Worm (Caenorhabditis elegans): ENCODE measurements around the gene C06B3.7.

The C06B3.7 gene

ce11 chrV:13958247-13958646 is 48.8 kb downstream of the C06B3.7 start, which contains the start of gene R10D12.10:
TSS of gene R10D12.10 (minus strand) at chrV:13958347.
- no peak for TF ChIP-seq egl-27 (tag; optimal IDR thresholded peaks at IDR 0.05)

- TF ChIP-seq isw-1 (GFP tag; IDR thresholded peaks at IDR 0.05): no peak
- no peak for TF ChIP-seq sox-4 (tag; optimal IDR thresholded peaks at IDR 0.05)
These were observed 51.4 kb downstream of the C06B3.7 start, which contains the start of gene srh-24 for ce11 chrV:13960916-13961315. TSS of gene srh-24 (minus strand) at chrV:13961016.

Measured in whole organism, L1 larva.